Worm (Caenorhabditis elegans) whole organism, young adult: Measurements from ENCODE around the gene W02B3.3.
A peak's percentile ranks its signal among the peaks of the same experiment; 100 is the strongest.
"Not testable (repeated sequence)": the region's sequence is repeated elsewhere in the genome, so short reads cannot be mapped to it uniquely, and the experiment has no call there.

Experiments used
- B0336.3 ChIP-seq: fragments of 200-800 bp; sonication (Bioruptor generic); IDR thresholded peaks from 2 replicates; pipeline ENCODE4 v1.3.6; 2022; ENCODE audit warnings: missing genetic modification characterization, missing compliant biosample characterization
- F10E7.11 ChIP-seq: sonication (generic microtip); optimal IDR thresholded peaks from 2 replicates; lab custom pipeline; 2017; ENCODE audit warnings: mild to moderate bottlenecking, missing genetic modification characterization, moderate library complexity, missing compliant biosample characterization
- Y53G8AR.9 ChIP-seq: fragments of 200-800 bp; sonication (Bioruptor generic); conservative IDR thresholded peaks from 2 replicates; pipeline ENCODE4 v1.3.6; 2022; ENCODE audit warnings: missing genetic modification reagents, missing genetic modification characterization, missing compliant biosample characterization
- cebp-1 ChIP-seq, 2 experiments: fragments of 200-800 bp in 1 of 2; sonication (Bioruptor generic) in 1 of 2; sonication (generic microtip) in 1 of 2; IDR thresholded peaks in 1 of 2; optimal IDR thresholded peaks in 1 of 2; 2 replicates each; pipeline versions ENCODE4 v1.3.6 to Lab custom; 2017 to 2022; ENCODE audit warnings: missing compliant biosample characterization in 2 of 2, missing genetic modification characterization in 2 of 2, mild to moderate bottlenecking in 1 of 2, missing genetic modification reagents in 1 of 2, moderate library complexity in 1 of 2
- cebp-2 ChIP-seq: fragments of 200-800 bp; sonication (Bioruptor generic); IDR thresholded peaks from 2 replicates; pipeline ENCODE4 v1.3.6; 2022; ENCODE audit warnings: missing genetic modification characterization, missing compliant biosample characterization
- dpl-1 ChIP-seq: fragments of 150-350 bp; optimal IDR thresholded peaks from 2 replicates; lab custom pipeline; 2014; ENCODE audit warnings: missing biosample characterization, missing genetic modification reagents, missing genetic modification characterization
- efl-1 ChIP-seq: fragments of 150-350 bp; optimal IDR thresholded peaks from 2 replicates; lab custom pipeline; 2014; ENCODE audit warnings: missing biosample characterization, missing genetic modification reagents, missing genetic modification characterization
- egl-18 ChIP-seq: fragments of 200-800 bp; sonication (Bioruptor generic); IDR thresholded peaks from 2 replicates; pipeline ENCODE4 v1.3.6; 2022; ENCODE audit warnings: missing genetic modification reagents, missing genetic modification characterization, missing compliant biosample characterization
- ekl-4 ChIP-seq: fragments of 200-800 bp; sonication (Bioruptor generic); IDR thresholded peaks from 2 replicates; pipeline ENCODE4 v1.3.6; 2022; ENCODE audit warnings: missing genetic modification reagents, missing genetic modification characterization, missing compliant biosample characterization
- fkh-3 ChIP-seq: sonication (generic microtip); optimal IDR thresholded peaks from 2 replicates; lab custom pipeline; 2016; ENCODE audit warnings: mild to moderate bottlenecking, missing genetic modification characterization, missing compliant biosample characterization
- gei-17 ChIP-seq: fragments of 200-800 bp; sonication (Bioruptor generic); optimal IDR thresholded peaks from 2 replicates; lab custom pipeline; 2018; ENCODE audit warnings: mild to moderate bottlenecking, missing genetic modification characterization, missing compliant biosample characterization
- him-1 ChIP-seq: sonication (generic microtip); optimal IDR thresholded peaks from 2 replicates; lab custom pipeline; 2016; ENCODE audit warnings: missing genotype, missing genetic modification reagents, missing genetic modification characterization, missing compliant biosample characterization
- hlh-26 ChIP-seq: fragments of 200-800 bp; sonication (Bioruptor generic); conservative IDR thresholded peaks from 2 replicates; pipeline ENCODE4 v1.3.6; 2022; ENCODE audit warnings: missing genetic modification reagents, missing genetic modification characterization, missing compliant biosample characterization
- hmg-1.2 ChIP-seq: fragments of 200-800 bp; sonication (Bioruptor generic); IDR thresholded peaks from 2 replicates; pipeline ENCODE4 v1.3.6; 2022; ENCODE audit warnings: missing genetic modification reagents, missing genetic modification characterization, missing compliant biosample characterization
- hmg-20 ChIP-seq: fragments of 200-800 bp; sonication (Bioruptor generic); IDR thresholded peaks from 2 replicates; pipeline ENCODE4 v1.3.6; 2022; ENCODE audit warnings: missing genetic modification reagents, missing genetic modification characterization, missing compliant biosample characterization
- let-607 ChIP-seq, 2 experiments: fragments of 200-800 bp in 1 of 2; sonication (Bioruptor generic) in 1 of 2; sonication (generic microtip) in 1 of 2; optimal IDR thresholded peaks; 2 replicates each; lab custom pipeline; 2016 to 2018; ENCODE audit warnings: mild to moderate bottlenecking in 2 of 2, missing compliant biosample characterization in 2 of 2, missing genetic modification characterization in 2 of 2, moderate library complexity in 2 of 2, missing genotype in 1 of 2
- lin-26 ChIP-seq: fragments of 200-800 bp; sonication (Bioruptor generic); IDR thresholded peaks from 2 replicates; pipeline ENCODE4 v1.3.6; 2022; ENCODE audit warnings: missing genetic modification reagents, missing genetic modification characterization, missing compliant biosample characterization
- madf-3 ChIP-seq: fragments of 200-800 bp; sonication (Bioruptor generic); IDR thresholded peaks from 2 replicates; pipeline ENCODE4 v1.3.6; 2022; ENCODE audit warnings: missing genetic modification reagents, missing genetic modification characterization, missing compliant biosample characterization
- madf-6 ChIP-seq: fragments of 200-800 bp; sonication (Bioruptor generic); IDR thresholded peaks from 2 replicates; pipeline ENCODE4 v1.3.6; 2022; ENCODE audit warnings: missing genetic modification reagents, missing genetic modification characterization, missing compliant biosample characterization
- mcd-1 ChIP-seq: fragments of 200-800 bp; sonication (Bioruptor generic); IDR thresholded peaks from 2 replicates; pipeline ENCODE4 v1.3.6; 2022; ENCODE audit warnings: missing genetic modification reagents, missing genetic modification characterization, missing compliant biosample characterization
- pha-4 ChIP-seq: fragments of 150-350 bp; sonication (generic microtip); optimal IDR thresholded peaks from 2 replicates; lab custom pipeline; 2014; ENCODE audit warnings: missing biosample characterization, missing genetic modification reagents, missing genetic modification characterization
- rpc-1 ChIP-seq, 2 experiments: fragments of 150-350 bp in 1 of 2; sonication (generic microtip) in 1 of 2; optimal IDR thresholded peaks; 2 replicates each; lab custom pipeline; 2014 to 2018; ENCODE audit warnings: missing biosample characterization in 1 of 2, missing genetic modification characterization in 1 of 2, missing genetic modification reagents in 1 of 2, missing genotype in 1 of 2
- sea-2 ChIP-seq: fragments of 200-800 bp; sonication (Bioruptor generic); IDR thresholded peaks from 2 replicates; pipeline ENCODE4 v1.3.6; 2022; ENCODE audit warnings: missing genetic modification characterization, missing compliant biosample characterization
- snpc-1.1 ChIP-seq: sonication (generic microtip); optimal IDR thresholded peaks from 2 replicates; lab custom pipeline; 2017; ENCODE audit warnings: missing genetic modification characterization, mild to moderate bottlenecking, missing compliant biosample characterization, antibody characterized with exemption, moderate library complexity, missing genotype, missing genetic modification reagents; ENCODE audit not compliant: insufficient read depth
- snpc-3.4 ChIP-seq: sonication (generic microtip); optimal IDR thresholded peaks from 2 replicates; lab custom pipeline; 2017; ENCODE audit warnings: missing genetic modification characterization, mild to moderate bottlenecking, missing compliant biosample characterization, antibody characterized with exemption, moderate library complexity, missing genotype, missing genetic modification reagents
- snpc-4 ChIP-seq, 5 experiments: fragments of 150-350 bp in 1 of 5; sonication (generic microtip) in 4 of 5; optimal IDR thresholded peaks; 2 replicates each; lab custom pipeline; 2014 to 2018; ENCODE audit warnings: missing genetic modification characterization in 5 of 5, missing biosample characterization in 3 of 5, antibody characterized with exemption in 2 of 5, mild to moderate bottlenecking in 2 of 5, missing compliant biosample characterization in 2 of 5, missing genotype in 2 of 5, moderate library complexity in 2 of 5, missing genetic modification reagents in 1 of 5
- unc-62 ChIP-seq: fragments of 150-350 bp; optimal IDR thresholded peaks from 2 replicates; lab custom pipeline; 2014; ENCODE audit warnings: missing biosample characterization, missing genetic modification reagents, missing genetic modification characterization
- ztf-22 ChIP-seq: fragments of 200-800 bp; sonication (Bioruptor generic); optimal IDR thresholded peaks from 2 replicates; lab custom pipeline; 2018; ENCODE audit warnings: mild to moderate bottlenecking, missing genetic modification characterization, moderate library complexity, missing compliant biosample characterization
- ztf-6 ChIP-seq: fragments of 200-800 bp; sonication (Bioruptor generic); IDR thresholded peaks from 2 replicates; pipeline ENCODE4 v1.3.6; 2022; ENCODE audit warnings: missing genetic modification reagents, missing genetic modification characterization, missing compliant biosample characterization

W02B3.3 gene

ce11 chrIII:698814-699213 lies 30.6 kb upstream of the W02B3.3 start (continued):
- TF ChIP-seq pha-4 (tag; lab: Kevin White, UChicago) (no peak), egl-18 (no peak), lin-26 (GFP tag; lab: Robert Waterston, UW) (peak; percentile 95), ekl-4 (GFP tag; lab: Robert Waterston, UW) (peak; percentile 56; the same call in 1 of the 2 replicates), dpl-1 (GFP tag; lab: Kevin White, UChicago) (no peak)

- TF ChIP-seq hmg-20 (GFP tag; lab: Robert Waterston, UW) (no peak), unc-62 (GFP tag; lab: Kevin White, UChicago) (no peak), ztf-22 (GFP tag; lab: Kevin White, UChicago) (no peak), cebp-1 (GFP tag; IDR thresholded peaks at IDR 0.05; lab: Robert Waterston, UW) (no peak), cebp-1 (tag; optimal IDR thresholded peaks at IDR 0.05; lab: Kevin White, UChicago) (no peak), hmg-1.2 (GFP tag; lab: Robert Waterston, UW) (peak; percentile 58; the same call in 1 of the 2 replicates), madf-3 (GFP tag; lab: Robert Waterston, UW) (no peak), snpc-1.1 (tag; lab: Kevin White, UChicago) (no peak)
Measured at ce11 chrIII:696372-696771, 28.1 kb upstream of the W02B3.3 start, which contains the start of gene sel-15. sel-15 (minus strand) TSS chrIII:696472.

ce11 chrIII:691933-692332 lies 23.7 kb upstream of the W02B3.3 start, which contains the start of gene W02B3.7:
W02B3.7 (minus strand) TSS chrIII:692033.
- no peak for TF ChIP-seq pha-4 (tag; lab: Kevin White, UChicago)
- no peak for TF ChIP-seq F10E7.11 (tag; lab: Kevin White, UChicago)
- TF ChIP-seq let-607 (tag; optimal IDR thresholded peaks at IDR 0.05; lab: Kevin White, UChicago): no peak
- TF ChIP-seq snpc-4 (GFP tag; optimal IDR thresholded peaks at IDR 0.05; lab: Kevin White, UChicago): no peak
- no peak for TF ChIP-seq snpc-4 (tag; optimal IDR thresholded peaks at IDR 0.05; lab: Kevin White, UChicago)
- no peak for TF ChIP-seq rpc-1 (optimal IDR thresholded peaks at IDR 0.05; lab: Kevin White, UChicago)
- TF ChIP-seq rpc-1 (tag; optimal IDR thresholded peaks at IDR 0.05; lab: Kevin White, UChicago): no peak
- no peak for TF ChIP-seq him-1 (tag; lab: Kevin White, UChicago)
- TF ChIP-seq mcd-1 (GFP tag; lab: Robert Waterston, UW): no peak
- no peak for TF ChIP-seq sea-2 (GFP tag; lab: Robert Waterston, UW)
- no peak for TF ChIP-seq gei-17
- TF ChIP-seq B0336.3 (GFP tag; lab: Robert Waterston, UW): no peak
- TF ChIP-seq Y53G8AR.9 (GFP tag; lab: Robert Waterston, UW): no peak
- no peak for TF ChIP-seq efl-1
- TF ChIP-seq ztf-6 (GFP tag; lab: Robert Waterston, UW): no peak
- TF ChIP-seq hlh-26 (GFP tag; lab: Robert Waterston, UW): no peak
- TF ChIP-seq cebp-2: no peak

ce11 chrIII:688869-689268 lies 20.6 kb upstream of the W02B3.3 start, which contains the start of gene elf-1:
elf-1 (plus strand) TSS chrIII:689169.
- not testable (repeated sequence) for TF ChIP-seq fkh-3 (tag; lab: Kevin White, UChicago); madf-6 (GFP tag; lab: Robert Waterston, UW); madf-3 (GFP tag; lab: Robert Waterston, UW)

- TF ChIP-seq snpc-3.4 (tag; lab: Kevin White, UChicago) (no peak), madf-6 (GFP tag; lab: Robert Waterston, UW) (peak; percentile 26; the same call in 1 of the 2 replicates)
Measured at ce11 chrIII:688083-688482, 19.9 kb upstream of the W02B3.3 start.
